Worm (Caenorhabditis elegans) whole organism, L1 larva: Measurements from ENCODE around the gene nhr-19.

ENCODE experiments used
- ama-1 ChIP-seq: fragments of 150-350 bp; optimal IDR thresholded peaks from 2 replicates; lab custom pipeline; 2014
- ceh-82 ChIP-seq, 3 experiments: fragments of 150-350 bp in 1 of 3; sonication (generic microtip) in 2 of 3; optimal IDR thresholded peaks; 2 replicates each; lab custom pipeline; 2014 to 2017; ENCODE audit warnings: missing biosample characterization in 3 of 3, missing genetic modification characterization in 3 of 3
- lin-13 ChIP-seq: fragments of 150-350 bp; optimal IDR thresholded peaks from 2 replicates; lab custom pipeline; 2014; ENCODE audit warnings: missing biosample characterization, missing genetic modification reagents, missing genetic modification characterization
- lin-39 ChIP-seq: fragments of 150-350 bp; optimal IDR thresholded peaks from 2 replicates; lab custom pipeline; 2014; ENCODE audit warnings: missing biosample characterization, missing genetic modification reagents, missing genetic modification characterization
- nhr-28 ChIP-seq: fragments of 150-350 bp; optimal IDR thresholded peaks from 2 replicates; lab custom pipeline; 2014; ENCODE audit warnings: missing biosample characterization, missing genetic modification characterization
- nhr-77 ChIP-seq: fragments of 150-350 bp; optimal IDR thresholded peaks from 2 replicates; lab custom pipeline; 2014; ENCODE audit warnings: missing biosample characterization, missing genetic modification characterization
- skn-1 ChIP-seq: fragments of 150-350 bp; optimal IDR thresholded peaks from 2 replicates; lab custom pipeline; 2014; ENCODE audit warnings: missing biosample characterization, missing genetic modification characterization
- snu-23 ChIP-seq: sonication (generic microtip); optimal IDR thresholded peaks from 2 replicates; lab custom pipeline; 2016; ENCODE audit warnings: missing genetic modification characterization, missing compliant biosample characterization
- unc-62 ChIP-seq: fragments of 150-350 bp; optimal IDR thresholded peaks from 2 replicates; lab custom pipeline; 2014; ENCODE audit warnings: missing biosample characterization, missing genetic modification reagents, missing genetic modification characterization
- unc-98 ChIP-seq: fragments of 200-800 bp; sonication (Bioruptor generic); IDR thresholded peaks from 2 replicates; pipeline ENCODE4 v1.3.6; 2022; ENCODE audit warnings: missing genetic modification characterization, missing compliant biosample characterization
- ztf-11 ChIP-seq, 2 experiments: sonication (generic microtip); optimal IDR thresholded peaks; 2 replicates each; lab custom pipeline; 2016 to 2017; ENCODE audit warnings: missing genetic modification characterization in 2 of 2, missing biosample characterization in 1 of 2, missing compliant biosample characterization in 1 of 2
- ztf-4 ChIP-seq: fragments of 150-350 bp; optimal IDR thresholded peaks from 2 replicates; lab custom pipeline; 2014; ENCODE audit warnings: missing biosample characterization, missing genetic modification characterization

- no peak for TF ChIP-seq skn-1 (tag; lab: Kevin White, UChicago)
- no peak for TF ChIP-seq ztf-11 (tag; optimal IDR thresholded peaks at IDR 0.05; lab: Kevin White, UChicago)
- TF ChIP-seq lin-39 = no peak
- no peak for TF ChIP-seq ama-1 (lab: Kevin White, UChicago)
- no peak for TF ChIP-seq nhr-28
- no peak for TF ChIP-seq ztf-4 (tag; lab: Kevin White, UChicago)
- TF ChIP-seq ceh-82 (tag; optimal IDR thresholded peaks at IDR 0.05; lab: Kevin White, UChicago) = no peak
- no peak for TF ChIP-seq nhr-77
- TF ChIP-seq unc-62 (GFP tag; lab: Kevin White, UChicago) = no peak
- no peak for TF ChIP-seq lin-13
- TF ChIP-seq unc-98 = no peak
- no peak for TF ChIP-seq snu-23
Measured at ce11 chrII:9589667-9590066, 15.7 kb downstream of the nhr-19 start, which contains the start of gene eral-1.
